Worm (Caenorhabditis elegans) whole organism, L3 larva: ENCODE measurements around the gene smc-3.

Source experiments
- ceh-16 ChIP-seq: sonication (generic microtip); optimal IDR thresholded peaks from 2 replicates; lab custom pipeline; 2017; ENCODE audit warnings: missing biosample characterization, missing genetic modification characterization
- fkh-10 ChIP-seq: sonication (generic microtip); optimal IDR thresholded peaks from 2 replicates; lab custom pipeline; 2017; ENCODE audit warnings: missing biosample characterization, missing genetic modification reagents, missing genetic modification characterization
- lsy-12 ChIP-seq: sonication (generic microtip); optimal IDR thresholded peaks from 2 replicates; lab custom pipeline; 2016; ENCODE audit warnings: mild to moderate bottlenecking, missing genetic modification characterization, missing compliant biosample characterization
- mdl-1 ChIP-seq: fragments of 150-350 bp; optimal IDR thresholded peaks from 2 replicates; lab custom pipeline; 2014; ENCODE audit warnings: missing biosample characterization, missing genetic modification characterization
- nhr-43 ChIP-seq: sonication (generic microtip); optimal IDR thresholded peaks from 2 replicates; lab custom pipeline; 2016; ENCODE audit warnings: mild to moderate bottlenecking, missing genetic modification characterization, missing compliant biosample characterization; ENCODE audit not compliant: poor library complexity, severe bottlenecking
- skn-1 ChIP-seq: fragments of 150-350 bp; optimal IDR thresholded peaks from 2 replicates; lab custom pipeline; 2014; ENCODE audit warnings: missing biosample characterization, missing genetic modification characterization

DNA sequence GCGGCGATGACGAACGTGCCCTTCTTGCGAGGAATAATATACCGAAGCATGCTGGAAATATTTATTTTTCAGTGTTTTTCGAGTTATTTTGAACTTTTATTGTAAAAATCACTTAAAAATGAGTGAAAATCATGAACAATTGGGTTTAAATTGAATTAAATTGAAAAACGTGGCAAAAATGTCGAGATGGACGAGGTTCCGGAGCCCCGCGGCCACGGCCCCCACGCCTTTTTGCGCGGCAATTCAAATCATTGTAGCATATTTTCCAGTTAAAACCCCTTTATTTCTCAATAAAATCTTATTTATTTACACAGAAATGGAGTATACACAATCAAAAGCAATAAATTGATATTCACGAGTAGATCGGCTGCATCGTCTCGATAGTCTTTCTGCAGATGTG is 4.6 kb upstream of the smc-3 start:
- no peak for TF ChIP-seq skn-1 (tag; lab: Kevin White, UChicago)
- TF ChIP-seq ceh-16 = no peak
- no peak for TF ChIP-seq fkh-10
- no peak for TF ChIP-seq lsy-12 (tag; lab: Kevin White, UChicago)
- no peak for TF ChIP-seq nhr-43
- no peak for TF ChIP-seq mdl-1 (tag; lab: Kevin White, UChicago)
